Worm (Caenorhabditis elegans): ENCODE results near the gene K12H6.5.

K12H6.5 gene

ce11 chrII:2832098-2832497 lies 6.1 kb upstream of the K12H6.5 start:
- peak; percentile 7 for TF ChIP-seq xbp-1 (tag; optimal IDR thresholded peaks at IDR 0.05)
- TF ChIP-seq dpl-1 (GFP tag; optimal IDR thresholded peaks at IDR 0.05) = peak in 2 of 3 experiments; percentile 10 to 15
- no peak for TF ChIP-seq ceh-63 (GFP tag; optimal IDR thresholded peaks at IDR 0.05)
- TF ChIP-seq mep-1 (tag; optimal IDR thresholded peaks at IDR 0.05) = peak; percentile 48
- peak in 1 of 2 experiments; percentile 37 for TF ChIP-seq lin-35 (GFP tag; optimal IDR thresholded peaks at IDR 0.05)
- TF ChIP-seq elt-3 (tag; optimal IDR thresholded peaks at IDR 0.05) = peak in 1 of 6 experiments; percentile 38
- TF ChIP-seq jun-1 (tag; optimal IDR thresholded peaks at IDR 0.05) = no peak
- TF ChIP-seq egl-27 (tag; optimal IDR thresholded peaks at IDR 0.05) = no peak
- no peak for TF ChIP-seq aly-2 (tag; optimal IDR thresholded peaks at IDR 0.05)
- TF ChIP-seq lin-15B (tag; optimal IDR thresholded peaks at IDR 0.05) = no peak
- TF ChIP-seq nhr-77 (tag; optimal IDR thresholded peaks at IDR 0.05) = peak; percentile 9
- peak in 1 of 3 experiments; percentile 6 for TF ChIP-seq ceh-82 (tag; optimal IDR thresholded peaks at IDR 0.05)
- TF ChIP-seq rnt-1 (tag; optimal IDR thresholded peaks at IDR 0.05) = peak; percentile 41
- TF ChIP-seq nhr-28 (tag; optimal IDR thresholded peaks at IDR 0.05) = no peak
- peak; percentile 28 for TF ChIP-seq tbx-2 (tag; optimal IDR thresholded peaks at IDR 0.05)
- no peak for TF ChIP-seq ets-5 (GFP tag; IDR thresholded peaks at IDR 0.05)
- TF ChIP-seq C16A3.4 (tag; optimal IDR thresholded peaks at IDR 0.05) = no peak
- TF ChIP-seq nhr-71 (tag; optimal IDR thresholded peaks at IDR 0.05) = peak; percentile 52
- TF ChIP-seq nhr-19 (GFP tag; conservative IDR thresholded peaks at IDR 0.05) = no peak
- TF ChIP-seq ztf-4 (tag; optimal IDR thresholded peaks at IDR 0.05) = no peak
- TF ChIP-seq hpl-2 (GFP tag; optimal IDR thresholded peaks at IDR 0.05) = no peak
- TF ChIP-seq mef-2 (tag; optimal IDR thresholded peaks at IDR 0.05) = peak; percentile 43
- TF ChIP-seq swsn-7 (tag; optimal IDR thresholded peaks at IDR 0.05) = peak; percentile 10
- peak; percentile 40 to 54 for TF ChIP-seq lsy-2 (tag; optimal IDR thresholded peaks at IDR 0.05)
- no peak for TF ChIP-seq sox-4 (tag; optimal IDR thresholded peaks at IDR 0.05)
- TF ChIP-seq sptf-1 (tag; optimal IDR thresholded peaks at IDR 0.05) = no peak
- no peak for TF ChIP-seq hlh-4 (tag; optimal IDR thresholded peaks at IDR 0.05)
- no peak for TF ChIP-seq lin-39 (tag; optimal IDR thresholded peaks at IDR 0.05)
- peak; percentile 6 for TF ChIP-seq nhr-90 (tag; optimal IDR thresholded peaks at IDR 0.05; ENCODE audit: poor library complexity)
- TF ChIP-seq fos-1 (tag; optimal IDR thresholded peaks at IDR 0.05) = no peak
- no peak for TF ChIP-seq zag-1 (tag; optimal IDR thresholded peaks at IDR 0.05)
- TF ChIP-seq ces-1 (GFP tag; optimal IDR thresholded peaks at IDR 0.05) = no peak
- TF ChIP-seq F16B12.6 (tag; optimal IDR thresholded peaks at IDR 0.05) = no peak
- TF ChIP-seq lin-14 (GFP tag; optimal IDR thresholded peaks at IDR 0.05) = peak; percentile 77
- no peak for TF ChIP-seq egl-13 (tag; optimal IDR thresholded peaks at IDR 0.05)
- peak; percentile 13 to 36 for TF ChIP-seq efl-1 (optimal IDR thresholded peaks at IDR 0.05)
- no peak for TF ChIP-seq efl-1 (GFP tag; optimal IDR thresholded peaks at IDR 0.05 in 1 of 2)
- TF ChIP-seq blmp-1 (tag; optimal IDR thresholded peaks at IDR 0.05) = peak; percentile 52
- TF ChIP-seq nhr-20 (tag; optimal IDR thresholded peaks at IDR 0.05) = peak; percentile 44
- peak; percentile 61 for TF ChIP-seq nhr-85 (tag)
- peak; percentile 33 for TF ChIP-seq snu-23 (GFP tag; optimal IDR thresholded peaks at IDR 0.05)

ce11 chrII:2831173-2831572 lies 5.2 kb upstream of the K12H6.5 start, which contains the start of gene K12H6.6:
Gene K12H6.6 (minus strand): TSS chrII:2831233.
- TF ChIP-seq nhr-71 (tag; optimal IDR thresholded peaks at IDR 0.05) (peak; percentile 39), grh-1 (GFP tag; IDR thresholded peaks at IDR 0.05) (no peak), lsy-2 (tag; optimal IDR thresholded peaks at IDR 0.05) (no peak), lin-14 (GFP tag; optimal IDR thresholded peaks at IDR 0.05) (peak; percentile 70), nhr-85 (tag) (peak; percentile 45), zip-4 (GFP tag; optimal IDR thresholded peaks at IDR 0.05) (no peak), skn-1 (tag; optimal IDR thresholded peaks at IDR 0.05) (peak; percentile 43), lin-13 (GFP tag; optimal IDR thresholded peaks at IDR 0.05) (peak; percentile 6), dpl-1 (GFP tag; optimal IDR thresholded peaks at IDR 0.05) (peak in 1 of 3 experiments; percentile 9), fkh-8 (tag; optimal IDR thresholded peaks at IDR 0.05) (peak; percentile 30), snu-23 (GFP tag; optimal IDR thresholded peaks at IDR 0.05) (peak; percentile 11)
